Fruit fly (Drosophila melanogaster) whole organism, embryonic: ENCODE measurements around the gene Ca-Ma2d.

Experiments used
- BEAF-32 ChIP-seq: fragments of 200-800 bp; sonication (Bioruptor generic); optimal IDR thresholded peaks from 3 replicates; lab custom pipeline; 2017; ENCODE audit warnings: missing biosample characterization, missing genetic modification characterization, mild to moderate bottlenecking, moderate library complexity, missing genetic modification reagents
- Blimp-1 ChIP-seq: fragments of 200-800 bp; sonication (Bioruptor generic); optimal IDR thresholded peaks from 3 replicates; lab custom pipeline; 2018; ENCODE audit warnings: missing biosample characterization, missing genetic modification characterization, mild to moderate bottlenecking, moderate library complexity, missing genetic modification reagents
- CG11456 ChIP-seq: fragments of 200-800 bp; sonication (Bioruptor generic); IDR thresholded peaks from 3 replicates; pipeline ENCODE4 v1.3.6; 2022; ENCODE audit warnings: missing biosample characterization, missing genetic modification characterization
- CG11504 ChIP-seq: fragments of 200-800 bp; sonication (Bioruptor generic); optimal IDR thresholded peaks from 3 replicates; lab custom pipeline; 2019; ENCODE audit warnings: missing biosample characterization, mild to moderate bottlenecking, missing genetic modification characterization, moderate library complexity
- CG12104 ChIP-seq: fragments of 200-800 bp; sonication (Bioruptor generic); optimal IDR thresholded peaks from 3 replicates; lab custom pipeline; 2016; ENCODE audit warnings: missing biosample characterization, missing genetic modification characterization
- CG12236 ChIP-seq: fragments of 200-800 bp; sonication (Bioruptor generic); optimal IDR thresholded peaks from 2 replicates; lab custom pipeline; 2016; ENCODE audit warnings: missing biosample characterization, missing genetic modification characterization
- CG12769 ChIP-seq: fragments of 200-800 bp; sonication (Bioruptor generic); optimal IDR thresholded peaks from 2 replicates; lab custom pipeline; 2019; ENCODE audit warnings: missing biosample characterization, mild to moderate bottlenecking, missing genetic modification characterization, moderate library complexity
- CG13624 ChIP-seq: fragments of 200-800 bp; sonication (Bioruptor generic); optimal IDR thresholded peaks from 2 replicates; lab custom pipeline; 2016; ENCODE audit warnings: missing biosample characterization, missing genetic modification characterization
- CG14667 ChIP-seq: fragments of 200-800 bp; sonication (Bioruptor generic); IDR thresholded peaks from 2 replicates; pipeline ENCODE4 v1.3.6; 2022; ENCODE audit warnings: missing biosample characterization, missing genetic modification characterization
- CG14965 ChIP-seq: fragments of 200-800 bp; sonication (Bioruptor generic); optimal IDR thresholded peaks from 2 replicates; lab custom pipeline; 2016; ENCODE audit warnings: missing biosample characterization, missing genetic modification characterization, borderline replicate concordance
- CG15011 ChIP-seq: fragments of 200-800 bp; sonication (Bioruptor generic); optimal IDR thresholded peaks from 3 replicates; lab custom pipeline; 2018; ENCODE audit warnings: missing biosample characterization, mild to moderate bottlenecking, missing genetic modification characterization
- CG18599 ChIP-seq: fragments of 200-800 bp; sonication (Bioruptor generic); optimal IDR thresholded peaks from 3 replicates; lab custom pipeline; 2017; ENCODE audit warnings: missing biosample characterization, missing genetic modification characterization, mild to moderate bottlenecking, moderate library complexity, missing genetic modification reagents
- CG33213 ChIP-seq: fragments of 200-800 bp; sonication (Bioruptor generic); optimal IDR thresholded peaks from 3 replicates; lab custom pipeline; 2016; ENCODE audit warnings: missing biosample characterization, missing genetic modification characterization
- CG34224 ChIP-seq: fragments of 200-800 bp; sonication (Bioruptor generic); IDR thresholded peaks from 3 replicates; pipeline ENCODE4 v1.3.6; 2022; ENCODE audit warnings: missing biosample characterization, missing genetic modification characterization; ENCODE audit not compliant: partially characterized antibody
- CG34422 ChIP-seq: fragments of 200-800 bp; sonication (Bioruptor generic); IDR thresholded peaks from 3 replicates; pipeline ENCODE4 v1.3.6; 2022; ENCODE audit warnings: missing biosample characterization, missing genetic modification characterization
- CG4360 ChIP-seq: fragments of 200-800 bp; sonication (Bioruptor generic); IDR thresholded peaks from 2 replicates; pipeline ENCODE4 v1.3.6; 2022; ENCODE audit warnings: missing biosample characterization, missing genetic modification characterization
- CG6254 ChIP-seq: fragments of 200-800 bp; sonication (Bioruptor generic); optimal IDR thresholded peaks from 3 replicates; lab custom pipeline; 2017; ENCODE audit warnings: mild to moderate bottlenecking, missing biosample characterization, missing genetic modification reagents, missing genetic modification characterization
- CG7372 ChIP-seq: fragments of 200-800 bp; sonication (Bioruptor generic); IDR thresholded peaks from 2 replicates; pipeline ENCODE4 v1.3.6; 2022; ENCODE audit warnings: missing biosample characterization, missing genetic modification characterization
- CG9437 ChIP-seq: fragments of 200-800 bp; sonication (Bioruptor generic); optimal IDR thresholded peaks from 2 replicates; lab custom pipeline; 2018; ENCODE audit warnings: missing biosample characterization, mild to moderate bottlenecking, missing genetic modification characterization
- Dbx ChIP-seq: fragments of 200-800 bp; sonication (Bioruptor generic); IDR thresholded peaks from 3 replicates; pipeline ENCODE4 v1.3.6; 2022; ENCODE audit warnings: missing biosample characterization, missing genetic modification characterization
- Deaf1 ChIP-seq: fragments of 200-800 bp; optimal IDR thresholded peaks from 3 replicates; lab custom pipeline; 2019; ENCODE audit warnings: missing biosample characterization, mild to moderate bottlenecking, missing genetic modification characterization, moderate library complexity
- Doc3 ChIP-seq: fragments of 200-800 bp; sonication (Bioruptor generic); IDR thresholded peaks from 3 replicates; pipeline ENCODE4 v1.3.6; 2022; ENCODE audit warnings: missing biosample characterization, missing genetic modification characterization; ENCODE audit not compliant: partially characterized antibody
- HmgD ChIP-seq: fragments of 200-800 bp; sonication (Bioruptor generic); optimal IDR thresholded peaks from 3 replicates; lab custom pipeline; 2016; ENCODE audit warnings: missing biosample characterization, missing genetic modification characterization
- Lhr ChIP-seq: fragments of 200-800 bp; sonication (Bioruptor generic); optimal IDR thresholded peaks from 3 replicates; lab custom pipeline; 2017; ENCODE audit warnings: mild to moderate bottlenecking, missing biosample characterization, missing genetic modification reagents, missing genetic modification characterization
- Meics ChIP-seq: fragments of 200-800 bp; sonication (Bioruptor generic); optimal IDR thresholded peaks from 2 replicates; lab custom pipeline; 2017; ENCODE audit warnings: missing biosample characterization, mild to moderate bottlenecking, missing genetic modification characterization
- Sox102F ChIP-seq: fragments of 200-800 bp; sonication (Bioruptor generic); optimal IDR thresholded peaks from 2 replicates; lab custom pipeline; 2018; ENCODE audit warnings: missing biosample characterization, mild to moderate bottlenecking, missing genetic modification characterization, moderate library complexity
- Ssrp ChIP-seq: fragments of 200-800 bp; sonication (Bioruptor generic); optimal IDR thresholded peaks from 2 replicates; lab custom pipeline; 2018; ENCODE audit warnings: missing biosample characterization, mild to moderate bottlenecking, missing genetic modification characterization, moderate library complexity
- TFAM ChIP-seq: fragments of 200-800 bp; sonication (Bioruptor generic); optimal IDR thresholded peaks from 2 replicates; lab custom pipeline; 2017; ENCODE audit warnings: missing biosample characterization, missing genetic modification characterization, inconsistent platforms
- ab ChIP-seq: fragments of 200-800 bp; sonication (Bioruptor generic); optimal IDR thresholded peaks from 2 replicates; lab custom pipeline; 2016; ENCODE audit warnings: missing biosample characterization, missing genetic modification characterization
- bsh ChIP-seq, 2 experiments: fragments of 200-800 bp; sonication (Bioruptor generic); optimal IDR thresholded peaks; 2 replicates each; lab custom pipeline; 2017 to 2018; ENCODE audit warnings: mild to moderate bottlenecking in 2 of 2, missing biosample characterization in 2 of 2, missing genetic modification characterization in 2 of 2, moderate library complexity in 1 of 2
- dmrt11E ChIP-seq: fragments of 200-800 bp; sonication (Bioruptor generic); optimal IDR thresholded peaks from 3 replicates; lab custom pipeline; 2018; ENCODE audit warnings: missing biosample characterization, mild to moderate bottlenecking, missing genetic modification characterization, moderate library complexity
- fru ChIP-seq: fragments of >200 bp; optimal IDR thresholded peaks from 2 replicates; lab custom pipeline; 2017
- gfzf ChIP-seq: fragments of 200-800 bp; sonication (Bioruptor generic); optimal IDR thresholded peaks from 2 replicates; lab custom pipeline; 2016; ENCODE audit warnings: missing biosample characterization, mild to moderate bottlenecking, missing genetic modification characterization, moderate library complexity
- grn ChIP-seq: fragments of 200-800 bp; sonication (Bioruptor generic); optimal IDR thresholded peaks from 3 replicates; lab custom pipeline; 2017; ENCODE audit warnings: missing biosample characterization, missing genetic modification characterization
- jing ChIP-seq: fragments of 200-800 bp; sonication (Bioruptor generic); optimal IDR thresholded peaks from 2 replicates; lab custom pipeline; 2018; ENCODE audit warnings: missing biosample characterization, mild to moderate bottlenecking, missing genetic modification characterization
- pho ChIP-seq: fragments of 200-800 bp; sonication (Bioruptor generic); optimal IDR thresholded peaks from 2 replicates; lab custom pipeline; 2016; ENCODE audit warnings: missing biosample characterization, missing genetic modification characterization
- phol ChIP-seq: fragments of 200-800 bp; sonication (Bioruptor generic); optimal IDR thresholded peaks from 3 replicates; lab custom pipeline; 2018; ENCODE audit warnings: missing biosample characterization, mild to moderate bottlenecking, missing genetic modification characterization, moderate library complexity
- repo ChIP-seq: fragments of 200-800 bp; sonication (Bioruptor generic); optimal IDR thresholded peaks from 2 replicates; lab custom pipeline; 2016; ENCODE audit warnings: missing biosample characterization, missing genetic modification characterization
- run ChIP-seq: fragments of 200-800 bp; sonication (Bioruptor generic); optimal IDR thresholded peaks from 3 replicates; lab custom pipeline; 2018; ENCODE audit warnings: missing biosample characterization, mild to moderate bottlenecking, missing genetic modification characterization
- sisA ChIP-seq: fragments of 200-800 bp; sonication (Bioruptor generic); IDR thresholded peaks from 2 replicates; pipeline ENCODE4 v1.3.6; 2022; ENCODE audit warnings: missing biosample characterization, missing genetic modification characterization
- tin ChIP-seq: fragments of 200-800 bp; sonication (Bioruptor generic); optimal IDR thresholded peaks from 3 replicates; lab custom pipeline; 2016; ENCODE audit warnings: missing biosample characterization, missing genetic modification characterization
- tll ChIP-seq, 2 experiments: fragments of 200-800 bp in 1 of 2; fragments of >200 bp in 1 of 2; sonication (Bioruptor generic) in 1 of 2; optimal IDR thresholded peaks; 2 replicates each; lab custom pipeline; 2017 to 2019; ENCODE audit warnings: missing biosample characterization in 2 of 2, missing genetic modification characterization in 2 of 2, mild to moderate bottlenecking in 1 of 2, moderate library complexity in 1 of 2
- trem ChIP-seq: fragments of 200-800 bp; optimal IDR thresholded peaks from 3 replicates; lab custom pipeline; 2019; ENCODE audit warnings: missing biosample characterization, mild to moderate bottlenecking, missing genetic modification characterization, moderate library complexity
- trh ChIP-seq: fragments of 200-800 bp; sonication (Bioruptor generic); optimal IDR thresholded peaks from 2 replicates; lab custom pipeline; 2016; ENCODE audit warnings: missing biosample characterization, missing genetic modification characterization
- unc-4 ChIP-seq: fragments of 200-800 bp; sonication (Bioruptor generic); IDR thresholded peaks from 2 replicates; pipeline ENCODE4 v1.3.6; 2022; ENCODE audit warnings: missing biosample characterization, missing genetic modification characterization; ENCODE audit not compliant: partially characterized antibody
- vnd ChIP-seq: fragments of 200-800 bp; sonication (Bioruptor generic); IDR thresholded peaks from 3 replicates; pipeline ENCODE4 v1.3.6; 2022; ENCODE audit warnings: missing biosample characterization, missing genetic modification characterization; ENCODE audit not compliant: partially characterized antibody
- vvl ChIP-seq: fragments of 200-800 bp; sonication (Bioruptor generic); IDR thresholded peaks from 2 replicates; pipeline ENCODE4 v1.3.6; 2022; ENCODE audit warnings: missing biosample characterization, missing genetic modification characterization
- wdn ChIP-seq: fragments of 200-800 bp; sonication (Bioruptor generic); IDR thresholded peaks from 2 replicates; pipeline ENCODE4 v1.3.6; 2022; ENCODE audit warnings: missing biosample characterization, missing genetic modification characterization

Ca-Ma2d gene

dm6 chr2L:16284306-16285299 is 53.3 kb downstream of the Ca-Ma2d start (continued):
- TF ChIP-seq CG4360 (GFP tag; lab: Robert Waterston, UW) (no peak), CG12236 (GFP tag; lab: Kevin White, UChicago) (no peak), BEAF-32 (GFP tag; lab: Kevin White, UChicago) (no peak), Blimp-1 (GFP tag; lab: Kevin White, UChicago) (peak; percentile 13), Ssrp (tag; lab: Kevin White, UChicago) (peak; percentile 1), Sox102F (peak; percentile 54), trem (tag; lab: Kevin White, UChicago) (no peak), CG34422 (GFP tag; lab: Robert Waterston, UW) (no peak), CG14667 (GFP tag; lab: Robert Waterston, UW) (no peak), CG11456 (GFP tag; lab: Robert Waterston, UW) (no peak), bsh (GFP tag; optimal IDR thresholded peaks at IDR 0.05; lab: Kevin White, UChicago) (peak; percentile 30 to 33), vvl (GFP tag; lab: Robert Waterston, UW) (no peak), trh (GFP tag; lab: Kevin White, UChicago) (peak; percentile 36), tll (GFP tag; optimal IDR thresholded peaks at IDR 0.05; lab: Kevin White, UChicago) (no peak), CG33213 (GFP tag; lab: Kevin White, UChicago) (no peak), fru (lab: Kevin White, UChicago) (no peak), CG15011 (no peak), unc-4 (no peak), ab (no peak), CG12769 (tag; lab: Kevin White, UChicago) (peak; percentile 79), CG13624 (GFP tag; lab: Kevin White, UChicago) (peak; percentile 76), Deaf1 (tag; lab: Kevin White, UChicago) (peak; percentile 15), wdn (GFP tag; lab: Robert Waterston, UW) (no peak), Meics (peak; percentile 68), grn (no peak), CG9437 (GFP tag; lab: Kevin White, UChicago) (no peak), sisA (no peak), gfzf (GFP tag; lab: Kevin White, UChicago) (no peak), HmgD (no peak), CG34224 (GFP tag; lab: Robert Waterston, UW) (no peak), TFAM (no peak), Dbx (GFP tag; lab: Robert Waterston, UW) (no peak), pho (GFP tag; lab: Kevin White, UChicago) (peak; percentile 64), phol (tag; lab: Kevin White, UChicago) (peak; percentile 21), CG12104 (GFP tag; lab: Kevin White, UChicago) (peak; percentile 0), repo (GFP tag; lab: Kevin White, UChicago) (no peak), jing (no peak), CG11504 (tag; lab: Kevin White, UChicago) (peak; percentile 56), CG6254 (no peak), CG14965 (GFP tag; lab: Kevin White, UChicago) (no peak), tin (GFP tag; lab: Kevin White, UChicago) (no peak), dmrt11E (tag; lab: Kevin White, UChicago) (no peak), Lhr (GFP tag; lab: Kevin White, UChicago) (no peak), run (tag; lab: Kevin White, UChicago) (no peak), CG7372 (no peak), CG18599 (GFP tag; lab: Kevin White, UChicago) (peak; percentile 77), Doc3 (GFP tag; lab: Robert Waterston, UW) (no peak), vnd (no peak)
